Worm (Caenorhabditis elegans): ENCODE measurements around the gene C03B1.1.

DNA sequence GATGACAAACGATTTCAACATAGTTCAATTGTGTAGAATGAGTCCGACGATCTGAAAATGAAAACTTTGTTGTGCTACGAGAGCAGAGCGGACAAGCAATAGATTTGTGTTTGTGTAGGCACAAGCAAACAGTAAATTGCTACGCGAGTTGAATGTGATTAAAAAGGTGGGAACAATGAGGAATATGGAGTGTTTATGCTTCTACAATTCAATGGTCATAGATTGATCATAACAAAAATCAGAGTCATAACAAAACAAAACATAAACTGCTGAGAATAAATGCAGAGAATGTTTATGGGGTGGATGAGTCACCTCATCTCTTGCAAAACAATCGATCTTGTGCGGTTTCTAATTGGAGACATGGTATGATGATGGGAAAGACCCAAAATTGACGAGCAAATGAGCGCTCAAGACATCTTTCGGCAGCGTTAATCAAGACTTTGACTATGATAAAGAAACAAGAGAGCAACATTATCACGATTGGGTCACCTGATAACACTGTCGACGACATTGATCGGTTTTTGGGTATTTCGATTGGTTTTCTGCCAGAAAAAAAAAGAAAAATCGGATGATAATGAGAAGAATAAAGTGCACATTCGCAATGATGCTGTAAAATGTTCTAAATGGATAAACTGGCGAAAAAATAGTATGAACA, 3.2 kb downstream of the C03B1.1 start, which contains the start of gene lmp-1:
- TF ChIP-seq flt-1 (GFP tag; IDR thresholded peaks at IDR 0.05) (no peak), med-1 (GFP tag; optimal IDR thresholded peaks at IDR 0.05; ENCODE audit: insufficient read depth) (no peak), klf-2 (GFP tag; conservative IDR thresholded peaks at IDR 0.05) (no peak), ztf-23 (GFP tag; IDR thresholded peaks at IDR 0.05) (no peak), T22C8.4 (GFP tag; IDR thresholded peaks at IDR 0.05) (no peak), cog-1 (tag; optimal IDR thresholded peaks at IDR 0.05) (no peak), tab-1 (GFP tag; IDR thresholded peaks at IDR 0.05) (no peak), ztf-29 (GFP tag; IDR thresholded peaks at IDR 0.05) (no peak), ref-1 (GFP tag; conservative IDR thresholded peaks at IDR 0.05) (no peak)

All from whole organism, midembryonic.